Fruit fly (Drosophila melanogaster): ENCODE data around the gene pum.

pum gene

DNA sequence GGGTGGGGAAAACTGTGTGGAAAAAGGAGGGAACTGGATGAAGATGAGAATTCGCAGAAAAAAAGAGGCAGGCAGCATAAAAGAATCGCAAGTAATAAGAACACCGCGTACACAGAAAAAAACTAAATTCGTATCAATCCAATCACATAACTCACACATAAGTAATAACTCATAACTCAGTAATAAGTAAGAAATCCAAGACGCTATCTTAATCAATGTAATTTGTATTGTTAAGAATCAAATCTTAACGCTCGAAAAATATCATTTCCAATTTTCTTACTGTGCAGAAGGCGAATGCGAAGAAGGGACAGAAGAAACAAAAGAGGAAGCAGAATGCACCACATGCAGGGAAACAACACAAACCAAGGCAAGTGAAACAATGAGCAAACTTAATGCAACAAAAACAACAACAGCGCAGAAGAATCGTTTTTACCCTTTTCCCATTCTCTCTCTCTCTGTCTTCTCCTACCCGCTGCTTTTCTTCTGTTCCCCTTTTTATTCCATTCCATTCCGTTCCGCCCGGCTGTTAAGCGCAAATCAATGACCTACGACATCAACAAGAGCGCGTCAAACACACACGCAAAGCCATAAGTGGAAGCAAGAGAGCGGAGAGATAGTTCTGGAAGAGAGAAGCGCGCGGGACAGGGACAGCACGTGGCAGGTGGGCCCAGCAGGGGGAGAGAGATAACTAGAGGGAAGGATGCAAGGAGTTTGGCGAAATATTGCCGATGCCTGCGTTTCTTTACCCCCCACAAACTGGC lies 8.2 kb downstream of the pum start (continued):
- peak; percentile 59 for TF ChIP-seq CG12659 (GFP tag; optimal IDR thresholded peaks at IDR 0.05)
- peak; percentile 83 for TF ChIP-seq chm (GFP tag; IDR thresholded peaks at IDR 0.05)
- TF ChIP-seq Dek (tag; optimal IDR thresholded peaks at IDR 0.05): no peak
- peak; percentile 65; the same call in 1 of the 2 replicates for TF ChIP-seq Ada2b (GFP tag; IDR thresholded peaks at IDR 0.05)
- peak; percentile 57 for TF ChIP-seq chn (GFP tag; optimal IDR thresholded peaks at IDR 0.05)
- TF ChIP-seq tin (GFP tag; optimal IDR thresholded peaks at IDR 0.05): peak; percentile 77
- peak; percentile 77 for TF ChIP-seq CG12155 (GFP tag; optimal IDR thresholded peaks at IDR 0.05)
- peak; percentile 2 for TF ChIP-seq Hand (GFP tag; optimal IDR thresholded peaks at IDR 0.05)
- no peak for TF ChIP-seq mirr (GFP tag; optimal IDR thresholded peaks at IDR 0.05)
- no peak for TF ChIP-seq CG42726 (GFP tag; IDR thresholded peaks at IDR 0.05; ENCODE audit: partially characterized antibody)
- peak; percentile 69 for TF ChIP-seq her (GFP tag; optimal IDR thresholded peaks at IDR 0.05)
- peak; percentile 62 for TF ChIP-seq sisA (GFP tag; IDR thresholded peaks at IDR 0.05)
- peak; percentile 49 for TF ChIP-seq cato (GFP tag; optimal IDR thresholded peaks at IDR 0.05; ENCODE audit: borderline replicate concordance)
- peak; percentile 15 for TF ChIP-seq vfl (GFP tag; optimal IDR thresholded peaks at IDR 0.05)
- peak; percentile 76 for TF ChIP-seq CG2120 (GFP tag; optimal IDR thresholded peaks at IDR 0.05)
- 0 out of 2 replicates have a peak, but pooled peaks have one; percentile 38 for TF ChIP-seq CG4730 (GFP tag; IDR thresholded peaks at IDR 0.05)
- no peak for TF ChIP-seq Poxn (GFP tag; IDR thresholded peaks at IDR 0.05)
- peak; percentile 70 for TF ChIP-seq mam (GFP tag; optimal IDR thresholded peaks at IDR 0.05)
- peak; percentile 36; the same call in 1 of the 3 replicates for TF ChIP-seq CG7357 (GFP tag; IDR thresholded peaks at IDR 0.05)
- TF ChIP-seq Ets97D (GFP tag; optimal IDR thresholded peaks at IDR 0.05): peak; percentile 6
- TF ChIP-seq fd96Cb (tag; optimal IDR thresholded peaks at IDR 0.05): peak; percentile 81
- TF ChIP-seq CG15601 (tag; optimal IDR thresholded peaks at IDR 0.05): peak; percentile 66
- TF ChIP-seq CHES-1-like (GFP tag; optimal IDR thresholded peaks at IDR 0.05): peak; percentile 78
- TF ChIP-seq CG11085 (GFP tag; IDR thresholded peaks at IDR 0.05): no peak
- TF ChIP-seq ttk (GFP tag; IDR thresholded peaks at IDR 0.05): peak; percentile 57; the same call in 1 of the 2 replicates
- peak; percentile 48 for TF ChIP-seq CG10565 (GFP tag; optimal IDR thresholded peaks at IDR 0.05)
- no peak for TF ChIP-seq ash1 (GFP tag; optimal IDR thresholded peaks at IDR 0.05)
- TF ChIP-seq lbe (GFP tag; optimal IDR thresholded peaks at IDR 0.05): peak; percentile 98
- peak; percentile 64 for TF ChIP-seq Fer3 (tag; optimal IDR thresholded peaks at IDR 0.05)
- TF ChIP-seq Scr (GFP tag; IDR thresholded peaks at IDR 0.05; ENCODE audit: partially characterized antibody): no peak
- TF ChIP-seq Jarid2 (GFP tag; optimal IDR thresholded peaks at IDR 0.05): peak; percentile 16
- peak; percentile 50 for TF ChIP-seq ems (GFP tag; optimal IDR thresholded peaks at IDR 0.05)
- TF ChIP-seq CG1024 (GFP tag; IDR thresholded peaks at IDR 0.05): peak; percentile 42; the same call in 1 of the 2 replicates
- TF ChIP-seq ci (GFP tag; IDR thresholded peaks at IDR 0.05): peak; percentile 77; the same call in 2 of the 3 replicates
- no peak for TF ChIP-seq h (optimal IDR thresholded peaks at IDR 0.05)
- peak; percentile 85 for TF ChIP-seq CG4360 (GFP tag; IDR thresholded peaks at IDR 0.05)
- TF ChIP-seq CG6254 (GFP tag; optimal IDR thresholded peaks at IDR 0.05): peak; percentile 74
- TF ChIP-seq CG13624 (GFP tag; optimal IDR thresholded peaks at IDR 0.05): peak; percentile 73
- peak; percentile 56 for TF ChIP-seq CG4404 (GFP tag; IDR thresholded peaks at IDR 0.05)
- TF ChIP-seq CG14441 (GFP tag; IDR thresholded peaks at IDR 0.05): peak; percentile 65
- TF ChIP-seq al (GFP tag; IDR thresholded peaks at IDR 0.05): 0 out of 2 replicates have a peak, but pooled peaks have one; percentile 23
- TF ChIP-seq CG10366 (GFP tag; IDR thresholded peaks at IDR 0.05): peak; percentile 68
- no peak for TF ChIP-seq ftz-f1 (GFP tag; optimal IDR thresholded peaks at IDR 0.05)
- TF ChIP-seq toy (GFP tag; IDR thresholded peaks at IDR 0.05): no peak
- TF ChIP-seq Dref (GFP tag; IDR thresholded peaks at IDR 0.05): no peak
- peak; percentile 70 for TF ChIP-seq HHEX (GFP tag; optimal IDR thresholded peaks at IDR 0.05)
- peak; percentile 79 for TF ChIP-seq az2 (GFP tag; optimal IDR thresholded peaks at IDR 0.05)
- TF ChIP-seq zf30C (GFP tag; optimal IDR thresholded peaks at IDR 0.05): peak; percentile 67
- TF ChIP-seq Nf-YA (GFP tag; IDR thresholded peaks at IDR 0.05): peak; percentile 59; the same call in 1 of the 2 replicates
- TF ChIP-seq CG3838 (GFP tag; optimal IDR thresholded peaks at IDR 0.05): no peak
